Worm (Caenorhabditis elegans) whole organism, L1 larva: Measurements from ENCODE around the gene nas-22.

Experiments
- C04F5.9 ChIP-seq: sonication (generic microtip); optimal IDR thresholded peaks from 2 replicates; lab custom pipeline; 2016; ENCODE audit warnings: missing genetic modification characterization, missing compliant biosample characterization
- C16A3.4 ChIP-seq: fragments of 150-350 bp; optimal IDR thresholded peaks from 2 replicates; lab custom pipeline; 2014; ENCODE audit warnings: missing biosample characterization, missing genetic modification characterization
- C34B4.2 ChIP-seq: sonication (generic microtip); optimal IDR thresholded peaks from 2 replicates; lab custom pipeline; 2017; ENCODE audit warnings: mild to moderate bottlenecking, missing genetic modification characterization, missing compliant biosample characterization
- Y116A8C.19 ChIP-seq: sonication (generic microtip); optimal IDR thresholded peaks from 2 replicates; lab custom pipeline; 2016; ENCODE audit warnings: missing compliant biosample characterization, missing genetic modification characterization, borderline replicate concordance
- aha-1 ChIP-seq: fragments of 150-350 bp; optimal IDR thresholded peaks from 2 replicates; lab custom pipeline; 2014; ENCODE audit warnings: missing biosample characterization, missing genetic modification characterization
- alr-1 ChIP-seq: fragments of 200-800 bp; sonication (Bioruptor generic); optimal IDR thresholded peaks from 2 replicates; lab custom pipeline; 2018; ENCODE audit warnings: borderline replicate concordance, mild to moderate bottlenecking, missing genetic modification characterization, missing compliant biosample characterization
- aly-2 ChIP-seq: fragments of 150-350 bp; optimal IDR thresholded peaks from 2 replicates; lab custom pipeline; 2014; ENCODE audit warnings: missing biosample characterization, missing genetic modification characterization
- blmp-1 ChIP-seq: fragments of 150-350 bp; optimal IDR thresholded peaks from 2 replicates; lab custom pipeline; 2014; ENCODE audit warnings: missing biosample characterization, missing genetic modification characterization
- ceh-82 ChIP-seq, 3 experiments: fragments of 150-350 bp in 1 of 3; sonication (generic microtip) in 2 of 3; optimal IDR thresholded peaks; 2 replicates each; lab custom pipeline; 2014 to 2017; ENCODE audit warnings: missing biosample characterization in 3 of 3, missing genetic modification characterization in 3 of 3
- ces-1 ChIP-seq: fragments of 150-350 bp; optimal IDR thresholded peaks from 2 replicates; lab custom pipeline; 2014; ENCODE audit warnings: missing biosample characterization, missing genetic modification reagents, missing genetic modification characterization
- dpl-1 ChIP-seq, 3 experiments: fragments of 150-350 bp in 2 of 3; sonication (generic microtip) in 1 of 3; optimal IDR thresholded peaks; 2 replicates each; lab custom pipeline; 2014 to 2017; ENCODE audit warnings: missing biosample characterization in 3 of 3, missing genetic modification characterization in 3 of 3, missing genetic modification reagents in 3 of 3
- dsc-1 ChIP-seq: sonication (generic microtip); optimal IDR thresholded peaks from 2 replicates; lab custom pipeline; 2016; ENCODE audit warnings: mild to moderate bottlenecking, missing genetic modification characterization, missing compliant biosample characterization
- efl-1 ChIP-seq, 4 experiments: fragments of 150-350 bp; optimal IDR thresholded peaks in 3 of 4; peaks in 1 of 4; 1 replicate in 1 of 4; 2 replicates in 3 of 4; lab custom pipeline; 2014; ENCODE audit warnings: missing biosample characterization in 2 of 4, missing genetic modification characterization in 2 of 4, missing genetic modification reagents in 2 of 4
- egl-13 ChIP-seq: sonication (generic microtip); optimal IDR thresholded peaks from 2 replicates; lab custom pipeline; 2016; ENCODE audit warnings: missing genotype, missing genetic modification reagents, missing genetic modification characterization, missing compliant biosample characterization
- elt-2 ChIP-seq: sonication (generic microtip); optimal IDR thresholded peaks from 2 replicates; lab custom pipeline; 2016; ENCODE audit warnings: missing genetic modification characterization, mild to moderate bottlenecking, inconsistent platforms, missing compliant biosample characterization, missing genetic modification reagents
- elt-3 ChIP-seq, 6 experiments: fragments of 150-350 bp in 1 of 6; sonication (generic microtip); optimal IDR thresholded peaks; 2 replicates each; lab custom pipeline; 2017 to 2018; ENCODE audit warnings: missing biosample characterization in 6 of 6, missing genetic modification characterization in 6 of 6, inconsistent platforms in 1 of 6
- fkh-10 ChIP-seq: sonication (generic microtip); optimal IDR thresholded peaks from 2 replicates; lab custom pipeline; 2017; ENCODE audit warnings: missing biosample characterization, missing genetic modification reagents, missing genetic modification characterization
- fkh-8 ChIP-seq: sonication (generic microtip); optimal IDR thresholded peaks from 2 replicates; lab custom pipeline; 2016; ENCODE audit warnings: mild to moderate bottlenecking, missing genetic modification characterization, missing compliant biosample characterization
- grh-1 ChIP-seq: fragments of 200-800 bp; sonication (Bioruptor generic); IDR thresholded peaks from 2 replicates; pipeline ENCODE4 v1.3.6; 2022; ENCODE audit warnings: missing genetic modification reagents, missing genetic modification characterization, missing compliant biosample characterization
- jun-1 ChIP-seq: fragments of 150-350 bp; optimal IDR thresholded peaks from 2 replicates; lab custom pipeline; 2014; ENCODE audit warnings: missing biosample characterization, missing genetic modification reagents, missing genetic modification characterization
- lin-13 ChIP-seq: fragments of 150-350 bp; optimal IDR thresholded peaks from 2 replicates; lab custom pipeline; 2014; ENCODE audit warnings: missing biosample characterization, missing genetic modification reagents, missing genetic modification characterization
- lin-14 ChIP-seq: fragments of 200-800 bp; sonication (Bioruptor generic); optimal IDR thresholded peaks from 2 replicates; lab custom pipeline; 2018; ENCODE audit warnings: mild to moderate bottlenecking, missing genetic modification characterization, moderate library complexity, missing compliant biosample characterization
- lsy-2 ChIP-seq, 2 experiments: fragments of 150-350 bp; optimal IDR thresholded peaks; 2 replicates each; lab custom pipeline; 2014; ENCODE audit warnings: missing biosample characterization in 2 of 2, missing genetic modification characterization in 2 of 2
- nhr-19 ChIP-seq: fragments of 200-800 bp; sonication (Bioruptor generic); conservative IDR thresholded peaks from 2 replicates; pipeline ENCODE4 v1.3.6; 2022; ENCODE audit warnings: missing genetic modification characterization, missing compliant biosample characterization
- nhr-20 ChIP-seq: sonication (generic microtip); optimal IDR thresholded peaks from 2 replicates; lab custom pipeline; 2016; ENCODE audit warnings: mild to moderate bottlenecking, missing genetic modification characterization, missing compliant biosample characterization
- nhr-71 ChIP-seq: sonication (generic microtip); optimal IDR thresholded peaks from 2 replicates; lab custom pipeline; 2016; ENCODE audit warnings: mild to moderate bottlenecking, missing genetic modification characterization, moderate library complexity, missing compliant biosample characterization
- nhr-76 ChIP-seq: sonication (generic microtip); optimal IDR thresholded peaks from 2 replicates; lab custom pipeline; 2017; ENCODE audit warnings: missing biosample characterization, missing genetic modification characterization
- nhr-84 ChIP-seq: sonication (generic microtip); optimal IDR thresholded peaks from 2 replicates; lab custom pipeline; 2017; ENCODE audit warnings: missing biosample characterization, missing genetic modification characterization
- nhr-85 ChIP-seq: sonication (generic microtip); peaks from one replicate; lab custom pipeline; 2016; ENCODE audit warnings: missing genetic modification characterization, inconsistent platforms, missing compliant biosample characterization
- nhr-90 ChIP-seq: sonication (generic microtip); optimal IDR thresholded peaks from 2 replicates; lab custom pipeline; 2016; ENCODE audit warnings: mild to moderate bottlenecking, missing genetic modification characterization, missing compliant biosample characterization; ENCODE audit not compliant: poor library complexity
- pag-3 ChIP-seq: sonication (generic microtip); optimal IDR thresholded peaks from 2 replicates; lab custom pipeline; 2017; ENCODE audit warnings: missing genetic modification characterization, mild to moderate bottlenecking, missing compliant biosample characterization, antibody characterized with exemption, borderline replicate concordance; ENCODE audit not compliant: insufficient read depth
- pqm-1 ChIP-seq: sonication (generic microtip); optimal IDR thresholded peaks from 3 replicates; lab custom pipeline; 2017; ENCODE audit warnings: missing biosample characterization, missing genetic modification characterization
- skn-1 ChIP-seq: fragments of 150-350 bp; optimal IDR thresholded peaks from 2 replicates; lab custom pipeline; 2014; ENCODE audit warnings: missing biosample characterization, missing genetic modification characterization
- snu-23 ChIP-seq: sonication (generic microtip); optimal IDR thresholded peaks from 2 replicates; lab custom pipeline; 2016; ENCODE audit warnings: missing genetic modification characterization, missing compliant biosample characterization
- sptf-1 ChIP-seq: fragments of 150-350 bp; optimal IDR thresholded peaks from 2 replicates; lab custom pipeline; 2014; ENCODE audit warnings: missing biosample characterization, missing genetic modification characterization
- unc-130 ChIP-seq: fragments of 150-350 bp; optimal IDR thresholded peaks from 2 replicates; lab custom pipeline; 2017; ENCODE audit warnings: missing biosample characterization, missing genetic modification characterization, inconsistent platforms
- unc-30 ChIP-seq: sonication (generic microtip); optimal IDR thresholded peaks from 2 replicates; lab custom pipeline; 2017; ENCODE audit warnings: missing biosample characterization, missing genetic modification characterization
- unc-98 ChIP-seq: fragments of 200-800 bp; sonication (Bioruptor generic); IDR thresholded peaks from 2 replicates; pipeline ENCODE4 v1.3.6; 2022; ENCODE audit warnings: missing genetic modification characterization, missing compliant biosample characterization
- xbp-1 ChIP-seq: sonication (generic microtip); optimal IDR thresholded peaks from 2 replicates; lab custom pipeline; 2016; ENCODE audit warnings: missing genetic modification characterization, missing compliant biosample characterization

nas-22 gene

ce11 chrV:11506347-11506746 lies 31.8 kb downstream of the nas-22 start (continued):
- TF ChIP-seq efl-1 (optimal IDR thresholded peaks at IDR 0.05; lab: Kevin White, UChicago) (peak in 1 of 2 experiments; percentile 18), efl-1 (GFP tag; optimal IDR thresholded peaks at IDR 0.05 in 1 of 2; lab: Kevin White, UChicago) (no peak), nhr-71 (tag; lab: Kevin White, UChicago) (peak; percentile 72), nhr-84 (no peak), aly-2 (tag; lab: Kevin White, UChicago) (no peak), pag-3 (tag; lab: Kevin White, UChicago) (no peak), lin-14 (GFP tag; lab: Kevin White, UChicago) (peak; percentile 88), C04F5.9 (tag; lab: Kevin White, UChicago) (no peak), unc-30 (no peak), nhr-20 (tag; lab: Kevin White, UChicago) (peak; percentile 33), C34B4.2 (tag; lab: Kevin White, UChicago) (no peak), unc-98 (GFP tag; lab: Robert Waterston, UW) (no peak), snu-23 (GFP tag; lab: Kevin White, UChicago) (peak; percentile 40), unc-130 (tag; lab: Kevin White, UChicago) (peak; percentile 27), jun-1 (tag; lab: Kevin White, UChicago) (no peak), ceh-82 (tag; optimal IDR thresholded peaks at IDR 0.05; lab: Kevin White, UChicago) (no peak), aha-1 (tag; lab: Kevin White, UChicago) (no peak), xbp-1 (tag; lab: Kevin White, UChicago) (no peak), dsc-1 (peak; percentile 98), nhr-90 (tag; lab: Kevin White, UChicago) (no peak), dpl-1 (GFP tag; optimal IDR thresholded peaks at IDR 0.05; lab: Kevin White, UChicago) (no peak), lin-13 (GFP tag; lab: Kevin White, UChicago) (no peak)

ce11 chrV:11508773-11509172 lies 34.3 kb downstream of the nas-22 start, which contains the start of gene ttll-5:
Gene ttll-5 (plus strand): TSS chrV:11509060.
- TF ChIP-seq fkh-10 (GFP tag; lab: Kevin White, UChicago) (no peak), C16A3.4 (no peak), C04F5.9 (tag; lab: Kevin White, UChicago) (no peak), fkh-8 (tag; lab: Kevin White, UChicago) (no peak), nhr-20 (tag; lab: Kevin White, UChicago) (peak; percentile 7), egl-13 (tag; lab: Kevin White, UChicago) (no peak), elt-2 (tag; lab: Kevin White, UChicago) (no peak), pqm-1 (tag; lab: Kevin White, UChicago) (no peak), nhr-76 (tag; lab: Kevin White, UChicago) (no peak), snu-23 (GFP tag; lab: Kevin White, UChicago) (peak; percentile 5), skn-1 (tag; lab: Kevin White, UChicago) (peak; percentile 21), lin-14 (GFP tag; lab: Kevin White, UChicago) (peak; percentile 55), grh-1 (no peak), lsy-2 (tag; optimal IDR thresholded peaks at IDR 0.05; lab: Kevin White, UChicago) (no peak), Y116A8C.19 (tag; lab: Kevin White, UChicago) (no peak), unc-98 (GFP tag; lab: Robert Waterston, UW) (no peak), nhr-85 (tag; lab: Kevin White, UChicago) (peak; percentile 77), nhr-19 (GFP tag; lab: Robert Waterston, UW) (no peak), efl-1 (optimal IDR thresholded peaks at IDR 0.05; lab: Kevin White, UChicago) (no peak), efl-1 (GFP tag; optimal IDR thresholded peaks at IDR 0.05 in 1 of 2; lab: Kevin White, UChicago) (peak in 1 of 2 experiments; percentile 70), sptf-1 (tag; lab: Kevin White, UChicago) (no peak), xbp-1 (tag; lab: Kevin White, UChicago) (no peak), pag-3 (tag; lab: Kevin White, UChicago) (peak; percentile 57), elt-3 (tag; optimal IDR thresholded peaks at IDR 0.05; lab: Kevin White, UChicago) (peak in 3 of 6 experiments; percentile 6 to 62 (median 62)), unc-30 (no peak), blmp-1 (tag; lab: Kevin White, UChicago) (peak; percentile 62), alr-1 (tag; lab: Kevin White, UChicago) (no peak), ces-1 (GFP tag; lab: Kevin White, UChicago) (no peak)
